Worm (Caenorhabditis elegans) whole organism, L1 larva: ENCODE data around the gene nhr-277.

Source experiments
- C04F5.9 ChIP-seq: sonication (generic microtip); optimal IDR thresholded peaks from 2 replicates; lab custom pipeline; 2016; ENCODE audit warnings: missing genetic modification characterization, missing compliant biosample characterization
- F16B12.6 ChIP-seq: fragments of 150-350 bp; optimal IDR thresholded peaks from 2 replicates; lab custom pipeline; 2014; ENCODE audit warnings: missing biosample characterization, missing genetic modification characterization
- Y116A8C.19 ChIP-seq: sonication (generic microtip); optimal IDR thresholded peaks from 2 replicates; lab custom pipeline; 2016; ENCODE audit warnings: missing compliant biosample characterization, missing genetic modification characterization, borderline replicate concordance
- ceh-63 ChIP-seq: fragments of 200-800 bp; sonication (Bioruptor generic); optimal IDR thresholded peaks from 2 replicates; lab custom pipeline; 2018; ENCODE audit warnings: mild to moderate bottlenecking, missing genetic modification characterization, missing compliant biosample characterization
- ces-1 ChIP-seq: fragments of 150-350 bp; optimal IDR thresholded peaks from 2 replicates; lab custom pipeline; 2014; ENCODE audit warnings: missing biosample characterization, missing genetic modification reagents, missing genetic modification characterization
- dsc-1 ChIP-seq: sonication (generic microtip); optimal IDR thresholded peaks from 2 replicates; lab custom pipeline; 2016; ENCODE audit warnings: mild to moderate bottlenecking, missing genetic modification characterization, missing compliant biosample characterization
- efl-1 ChIP-seq, 4 experiments: fragments of 150-350 bp; optimal IDR thresholded peaks in 3 of 4; peaks in 1 of 4; 1 replicate in 1 of 4; 2 replicates in 3 of 4; lab custom pipeline; 2014; ENCODE audit warnings: missing biosample characterization in 2 of 4, missing genetic modification characterization in 2 of 4, missing genetic modification reagents in 2 of 4
- fkh-10 ChIP-seq: sonication (generic microtip); optimal IDR thresholded peaks from 2 replicates; lab custom pipeline; 2017; ENCODE audit warnings: missing biosample characterization, missing genetic modification reagents, missing genetic modification characterization
- fos-1 ChIP-seq: fragments of 150-350 bp; optimal IDR thresholded peaks from 2 replicates; lab custom pipeline; 2014; ENCODE audit warnings: missing biosample characterization, missing genetic modification characterization
- hlh-17 ChIP-seq: fragments of 200-800 bp; sonication (Bioruptor generic); optimal IDR thresholded peaks from 2 replicates; lab custom pipeline; 2018; ENCODE audit warnings: missing genetic modification characterization, mild to moderate bottlenecking, missing compliant biosample characterization, moderate library complexity, borderline replicate concordance
- hlh-4 ChIP-seq: sonication (generic microtip); optimal IDR thresholded peaks from 2 replicates; lab custom pipeline; 2016; ENCODE audit warnings: mild to moderate bottlenecking, missing genetic modification characterization, missing compliant biosample characterization
- irx-1 ChIP-seq: sonication (generic microtip); optimal IDR thresholded peaks from 2 replicates; lab custom pipeline; 2016; ENCODE audit warnings: missing genetic modification characterization, missing compliant biosample characterization
- isw-1 ChIP-seq: fragments of 200-800 bp; sonication (Bioruptor generic); IDR thresholded peaks from 2 replicates; pipeline ENCODE4 v1.3.6; 2022; ENCODE audit warnings: missing genetic modification characterization, missing compliant biosample characterization
- lin-13 ChIP-seq: fragments of 150-350 bp; optimal IDR thresholded peaks from 2 replicates; lab custom pipeline; 2014; ENCODE audit warnings: missing biosample characterization, missing genetic modification reagents, missing genetic modification characterization
- lin-39 ChIP-seq: fragments of 150-350 bp; optimal IDR thresholded peaks from 2 replicates; lab custom pipeline; 2014; ENCODE audit warnings: missing biosample characterization, missing genetic modification reagents, missing genetic modification characterization
- lsy-2 ChIP-seq, 2 experiments: fragments of 150-350 bp; optimal IDR thresholded peaks; 2 replicates each; lab custom pipeline; 2014; ENCODE audit warnings: missing biosample characterization in 2 of 2, missing genetic modification characterization in 2 of 2
- mdl-1 ChIP-seq, 2 experiments: fragments of 150-350 bp; optimal IDR thresholded peaks; 2 replicates each; lab custom pipeline; 2014 to 2017; ENCODE audit warnings: missing biosample characterization in 2 of 2, missing genetic modification characterization in 2 of 2, inconsistent platforms in 1 of 2
- mef-2 ChIP-seq: fragments of 150-350 bp; optimal IDR thresholded peaks from 2 replicates; lab custom pipeline; 2014; ENCODE audit warnings: missing biosample characterization, missing genetic modification characterization
- nhr-11 ChIP-seq: fragments of 150-350 bp; optimal IDR thresholded peaks from 2 replicates; lab custom pipeline; 2014; ENCODE audit warnings: missing biosample characterization, missing genetic modification characterization
- nhr-12 ChIP-seq: sonication (generic microtip); optimal IDR thresholded peaks from 2 replicates; lab custom pipeline; 2017; ENCODE audit warnings: missing biosample characterization, missing genetic modification characterization
- nhr-19 ChIP-seq: fragments of 200-800 bp; sonication (Bioruptor generic); conservative IDR thresholded peaks from 2 replicates; pipeline ENCODE4 v1.3.6; 2022; ENCODE audit warnings: missing genetic modification characterization, missing compliant biosample characterization
- nhr-20 ChIP-seq: sonication (generic microtip); optimal IDR thresholded peaks from 2 replicates; lab custom pipeline; 2016; ENCODE audit warnings: mild to moderate bottlenecking, missing genetic modification characterization, missing compliant biosample characterization
- nhr-237 ChIP-seq: fragments of 150-350 bp; optimal IDR thresholded peaks from 2 replicates; lab custom pipeline; 2014; ENCODE audit warnings: missing biosample characterization, missing genetic modification characterization
- nhr-28 ChIP-seq: fragments of 150-350 bp; optimal IDR thresholded peaks from 2 replicates; lab custom pipeline; 2014; ENCODE audit warnings: missing biosample characterization, missing genetic modification characterization
- nhr-76 ChIP-seq: sonication (generic microtip); optimal IDR thresholded peaks from 2 replicates; lab custom pipeline; 2017; ENCODE audit warnings: missing biosample characterization, missing genetic modification characterization
- nhr-77 ChIP-seq: fragments of 150-350 bp; optimal IDR thresholded peaks from 2 replicates; lab custom pipeline; 2014; ENCODE audit warnings: missing biosample characterization, missing genetic modification characterization
- nhr-84 ChIP-seq: sonication (generic microtip); optimal IDR thresholded peaks from 2 replicates; lab custom pipeline; 2017; ENCODE audit warnings: missing biosample characterization, missing genetic modification characterization
- nhr-85 ChIP-seq: sonication (generic microtip); peaks from one replicate; lab custom pipeline; 2016; ENCODE audit warnings: missing genetic modification characterization, inconsistent platforms, missing compliant biosample characterization
- pag-3 ChIP-seq: sonication (generic microtip); optimal IDR thresholded peaks from 2 replicates; lab custom pipeline; 2017; ENCODE audit warnings: missing genetic modification characterization, mild to moderate bottlenecking, missing compliant biosample characterization, antibody characterized with exemption, borderline replicate concordance; ENCODE audit not compliant: insufficient read depth
- pqm-1 ChIP-seq: sonication (generic microtip); optimal IDR thresholded peaks from 3 replicates; lab custom pipeline; 2017; ENCODE audit warnings: missing biosample characterization, missing genetic modification characterization
- snu-23 ChIP-seq: sonication (generic microtip); optimal IDR thresholded peaks from 2 replicates; lab custom pipeline; 2016; ENCODE audit warnings: missing genetic modification characterization, missing compliant biosample characterization
- sox-4 ChIP-seq: sonication (generic microtip); optimal IDR thresholded peaks from 2 replicates; lab custom pipeline; 2016; ENCODE audit warnings: missing genetic modification characterization, missing compliant biosample characterization
- sptf-1 ChIP-seq: fragments of 150-350 bp; optimal IDR thresholded peaks from 2 replicates; lab custom pipeline; 2014; ENCODE audit warnings: missing biosample characterization, missing genetic modification characterization
- swsn-7 ChIP-seq: sonication (generic microtip); optimal IDR thresholded peaks from 2 replicates; lab custom pipeline; 2016; ENCODE audit warnings: missing genetic modification characterization, missing compliant biosample characterization
- tbx-2 ChIP-seq: sonication (generic microtip); optimal IDR thresholded peaks from 2 replicates; lab custom pipeline; 2016; ENCODE audit warnings: missing genetic modification characterization, missing compliant biosample characterization
- tlp-1 ChIP-seq: fragments of 150-350 bp; optimal IDR thresholded peaks from 2 replicates; lab custom pipeline; 2014; ENCODE audit warnings: missing biosample characterization, missing genetic modification characterization
- unc-30 ChIP-seq: sonication (generic microtip); optimal IDR thresholded peaks from 2 replicates; lab custom pipeline; 2017; ENCODE audit warnings: missing biosample characterization, missing genetic modification characterization
- unc-62 ChIP-seq: fragments of 150-350 bp; optimal IDR thresholded peaks from 2 replicates; lab custom pipeline; 2014; ENCODE audit warnings: missing biosample characterization, missing genetic modification reagents, missing genetic modification characterization
- unc-86 ChIP-seq: sonication (generic microtip); optimal IDR thresholded peaks from 2 replicates; lab custom pipeline; 2016; ENCODE audit warnings: missing genetic modification characterization, missing compliant biosample characterization
- unc-98 ChIP-seq: fragments of 200-800 bp; sonication (Bioruptor generic); IDR thresholded peaks from 2 replicates; pipeline ENCODE4 v1.3.6; 2022; ENCODE audit warnings: missing genetic modification characterization, missing compliant biosample characterization
- vab-15 ChIP-seq: sonication (generic microtip); optimal IDR thresholded peaks from 2 replicates; lab custom pipeline; 2017; ENCODE audit warnings: missing genotype, mild to moderate bottlenecking, missing genetic modification characterization, missing compliant biosample characterization
- xbp-1 ChIP-seq: sonication (generic microtip); optimal IDR thresholded peaks from 2 replicates; lab custom pipeline; 2016; ENCODE audit warnings: missing genetic modification characterization, missing compliant biosample characterization
- zag-1 ChIP-seq: fragments of 150-350 bp; optimal IDR thresholded peaks from 2 replicates; lab custom pipeline; 2014; ENCODE audit warnings: missing biosample characterization, missing genetic modification characterization
- ztf-11 ChIP-seq, 2 experiments: sonication (generic microtip); optimal IDR thresholded peaks; 2 replicates each; lab custom pipeline; 2016 to 2017; ENCODE audit warnings: missing genetic modification characterization in 2 of 2, missing biosample characterization in 1 of 2, missing compliant biosample characterization in 1 of 2
- ztf-4 ChIP-seq: fragments of 150-350 bp; optimal IDR thresholded peaks from 2 replicates; lab custom pipeline; 2014; ENCODE audit warnings: missing biosample characterization, missing genetic modification characterization

nhr-277 gene

ce11 chrIV:2725784-2726183, 17.0 kb upstream of the nhr-277 start, which contains the start of gene ubxn-2 (continued):
- TF ChIP-seq nhr-12 (tag; lab: Kevin White, UChicago) (no peak), lsy-2 (tag; optimal IDR thresholded peaks at IDR 0.05; lab: Kevin White, UChicago) (peak; percentile 89 to 90), xbp-1 (tag; lab: Kevin White, UChicago) (peak; percentile 84), snu-23 (GFP tag; lab: Kevin White, UChicago) (peak; percentile 92), nhr-77 (peak; percentile 50), nhr-19 (GFP tag; lab: Robert Waterston, UW) (peak; percentile 83), ces-1 (GFP tag; lab: Kevin White, UChicago) (no peak), nhr-84 (tag; lab: Kevin White, UChicago) (no peak), hlh-17 (GFP tag; lab: Kevin White, UChicago) (no peak), Y116A8C.19 (tag; lab: Kevin White, UChicago) (no peak), lin-39 (tag; lab: Kevin White, UChicago) (peak; percentile 68), nhr-11 (tag; lab: Kevin White, UChicago) (no peak), pag-3 (no peak), nhr-28 (tag; lab: Kevin White, UChicago) (no peak), nhr-85 (peak; percentile 91), mdl-1 (tag; optimal IDR thresholded peaks at IDR 0.05; lab: Kevin White, UChicago) (peak in 1 of 2 experiments; percentile 76), lin-13 (GFP tag; lab: Kevin White, UChicago) (peak; percentile 78), tbx-2 (tag; lab: Kevin White, UChicago) (peak; percentile 91), efl-1 (optimal IDR thresholded peaks at IDR 0.05; lab: Kevin White, UChicago) (peak; percentile 79 to 86), efl-1 (GFP tag; optimal IDR thresholded peaks at IDR 0.05 in 1 of 2; lab: Kevin White, UChicago) (peak; percentile 82 to 98), nhr-237 (tag; lab: Kevin White, UChicago) (no peak), unc-86 (peak; percentile 81), fos-1 (tag; lab: Kevin White, UChicago) (peak; percentile 54), nhr-20 (peak; percentile 82), isw-1 (GFP tag; lab: Robert Waterston, UW) (peak; percentile 87), zag-1 (no peak), nhr-76 (tag; lab: Kevin White, UChicago) (no peak), unc-98 (GFP tag; lab: Robert Waterston, UW) (no peak), unc-30 (tag; lab: Kevin White, UChicago) (peak; percentile 65), irx-1 (tag; lab: Kevin White, UChicago) (peak; percentile 78), F16B12.6 (peak; percentile 56), swsn-7 (tag; lab: Kevin White, UChicago) (peak; percentile 89), ceh-63 (no peak), mef-2 (tag; lab: Kevin White, UChicago) (no peak), tlp-1 (tag; lab: Kevin White, UChicago) (no peak), sptf-1 (no peak), ztf-11 (tag; optimal IDR thresholded peaks at IDR 0.05; lab: Kevin White, UChicago) (peak in 1 of 2 experiments; percentile 80), C04F5.9 (peak; percentile 60), hlh-4 (tag; lab: Kevin White, UChicago) (no peak), unc-62 (GFP tag; lab: Kevin White, UChicago) (no peak), pqm-1 (tag; lab: Kevin White, UChicago) (no peak), dsc-1 (tag; lab: Kevin White, UChicago) (peak; percentile 88), sox-4 (tag; lab: Kevin White, UChicago) (peak; percentile 75), ztf-4 (peak; percentile 14), vab-15 (no peak), fkh-10 (GFP tag; lab: Kevin White, UChicago) (no peak)
